Fruit fly (Drosophila melanogaster) whole organism, embryonic: ENCODE data around the gene CG43248.

ENCODE experiments used
- Bgb ChIP-seq: fragments of 200-800 bp; sonication (Bioruptor generic); IDR thresholded peaks from 2 replicates; pipeline ENCODE4 v1.3.6; 2022; ENCODE audit warnings: missing biosample characterization, missing genetic modification characterization; ENCODE audit not compliant: partially characterized antibody
- C15 ChIP-seq: fragments of 200-800 bp; sonication (Bioruptor generic); IDR thresholded peaks from 3 replicates; pipeline ENCODE4 v1.3.6; 2022; ENCODE audit warnings: missing biosample characterization, missing genetic modification characterization
- CG10979 ChIP-seq: fragments of 200-800 bp; sonication (Bioruptor generic); optimal IDR thresholded peaks from 2 replicates; lab custom pipeline; 2018; ENCODE audit warnings: missing biosample characterization, mild to moderate bottlenecking, missing genetic modification characterization, moderate library complexity
- CG11723 ChIP-seq: fragments of 200-800 bp; sonication (Bioruptor generic); optimal IDR thresholded peaks from 2 replicates; lab custom pipeline; 2017; ENCODE audit warnings: missing biosample characterization, mild to moderate bottlenecking, missing genetic modification characterization
- CG15601 ChIP-seq: fragments of 200-800 bp; sonication (Bioruptor generic); optimal IDR thresholded peaks from 3 replicates; lab custom pipeline; 2019; ENCODE audit warnings: missing biosample characterization, mild to moderate bottlenecking, missing genetic modification characterization, moderate library complexity
- CG1603 ChIP-seq: fragments of 200-800 bp; sonication (Bioruptor generic); optimal IDR thresholded peaks from 2 replicates; lab custom pipeline; 2019; ENCODE audit warnings: missing biosample characterization, mild to moderate bottlenecking, missing genetic modification characterization, moderate library complexity
- CG17359 ChIP-seq: fragments of 200-800 bp; sonication (Bioruptor generic); optimal IDR thresholded peaks from 3 replicates; lab custom pipeline; 2018; ENCODE audit warnings: missing biosample characterization, mild to moderate bottlenecking, missing genetic modification characterization, moderate library complexity
- CG17612 ChIP-seq: fragments of 200-800 bp; sonication (Bioruptor generic); IDR thresholded peaks from 2 replicates; pipeline ENCODE4 v1.3.6; 2022; ENCODE audit warnings: missing biosample characterization, missing genetic modification characterization
- CG17829 ChIP-seq: fragments of 200-800 bp; optimal IDR thresholded peaks from 2 replicates; lab custom pipeline; 2019; ENCODE audit warnings: missing biosample characterization, mild to moderate bottlenecking, missing genetic modification characterization, moderate library complexity
- CG2889 ChIP-seq: fragments of 200-800 bp; sonication (Bioruptor generic); IDR thresholded peaks from 3 replicates; pipeline ENCODE4 v1.3.6; 2022; ENCODE audit warnings: missing biosample characterization, missing genetic modification characterization
- CG32767 ChIP-seq: fragments of 200-800 bp; sonication (Bioruptor generic); IDR thresholded peaks from 2 replicates; pipeline ENCODE4 v1.3.6; 2022; ENCODE audit warnings: missing biosample characterization, missing genetic modification characterization
- CG6854 ChIP-seq: fragments of 200-800 bp; sonication (Bioruptor generic); optimal IDR thresholded peaks from 3 replicates; lab custom pipeline; 2017; ENCODE audit warnings: missing biosample characterization, mild to moderate bottlenecking, missing genetic modification characterization
- CG7839 ChIP-seq: fragments of 200-800 bp; sonication (Bioruptor generic); optimal IDR thresholded peaks from 3 replicates; lab custom pipeline; 2018; ENCODE audit warnings: missing biosample characterization, mild to moderate bottlenecking, missing genetic modification characterization, moderate library complexity
- CG7963 ChIP-seq: fragments of 200-800 bp; sonication (Bioruptor generic); IDR thresholded peaks from 3 replicates; pipeline ENCODE4 v1.3.6; 2022; ENCODE audit warnings: missing biosample characterization, missing genetic modification characterization; ENCODE audit not compliant: partially characterized antibody
- CG8924 ChIP-seq: fragments of 200-800 bp; optimal IDR thresholded peaks from 3 replicates; lab custom pipeline; 2019; ENCODE audit warnings: missing biosample characterization, mild to moderate bottlenecking, missing genetic modification characterization, moderate library complexity
- CG9437 ChIP-seq: fragments of 200-800 bp; sonication (Bioruptor generic); optimal IDR thresholded peaks from 2 replicates; lab custom pipeline; 2018; ENCODE audit warnings: missing biosample characterization, mild to moderate bottlenecking, missing genetic modification characterization
- Doc3 ChIP-seq: fragments of 200-800 bp; sonication (Bioruptor generic); IDR thresholded peaks from 3 replicates; pipeline ENCODE4 v1.3.6; 2022; ENCODE audit warnings: missing biosample characterization, missing genetic modification characterization; ENCODE audit not compliant: partially characterized antibody
- Drgx ChIP-seq: fragments of 200-800 bp; sonication (Bioruptor generic); IDR thresholded peaks from 2 replicates; pipeline ENCODE4 v1.3.6; 2022; ENCODE audit warnings: missing biosample characterization, missing genetic modification characterization
- Fer1 ChIP-seq: fragments of 200-800 bp; sonication (Bioruptor generic); optimal IDR thresholded peaks from 2 replicates; lab custom pipeline; 2017; ENCODE audit warnings: missing biosample characterization, mild to moderate bottlenecking, missing genetic modification characterization
- Gsc ChIP-seq: fragments of 200-800 bp; sonication (Bioruptor generic); IDR thresholded peaks from 2 replicates; pipeline ENCODE4 v1.3.6; 2022; ENCODE audit warnings: missing biosample characterization, missing genetic modification characterization
- HLH3B ChIP-seq: fragments of 200-800 bp; sonication (Bioruptor generic); IDR thresholded peaks from 2 replicates; pipeline ENCODE4 v1.3.6; 2022; ENCODE audit warnings: missing biosample characterization, missing genetic modification characterization
- HLH4C ChIP-seq: fragments of 200-800 bp; sonication (Bioruptor generic); IDR thresholded peaks from 3 replicates; pipeline ENCODE4 v1.3.6; 2022; ENCODE audit warnings: missing biosample characterization, missing genetic modification characterization; ENCODE audit not compliant: partially characterized antibody
- Hmr ChIP-seq: fragments of 200-800 bp; sonication (Bioruptor generic); optimal IDR thresholded peaks from 3 replicates; lab custom pipeline; 2017; ENCODE audit warnings: mild to moderate bottlenecking, missing biosample characterization, missing genetic modification reagents, missing genetic modification characterization
- Hr3 ChIP-seq: fragments of 200-800 bp; sonication (Bioruptor generic); optimal IDR thresholded peaks from 3 replicates; lab custom pipeline; 2016; ENCODE audit warnings: missing biosample characterization, missing genetic modification characterization
- MESR4 ChIP-seq: fragments of 200-800 bp; sonication (Bioruptor generic); optimal IDR thresholded peaks from 2 replicates; lab custom pipeline; 2018; ENCODE audit warnings: missing biosample characterization, mild to moderate bottlenecking, missing genetic modification characterization, moderate library complexity
- Sry-δ ChIP-seq: fragments of 200-800 bp; sonication (Bioruptor generic); optimal IDR thresholded peaks from 2 replicates; lab custom pipeline; 2016; ENCODE audit warnings: missing biosample characterization, missing genetic modification characterization
- bigmax ChIP-seq: fragments of 200-800 bp; sonication (Bioruptor generic); optimal IDR thresholded peaks from 2 replicates; lab custom pipeline; 2018; ENCODE audit warnings: missing biosample characterization, mild to moderate bottlenecking, missing genetic modification characterization
- chinmo ChIP-seq: fragments of 200-800 bp; sonication (Bioruptor generic); IDR thresholded peaks from 4 replicates; pipeline ENCODE4 v1.3.6; 2022; ENCODE audit warnings: missing biosample characterization, missing genetic modification characterization; ENCODE audit not compliant: partially characterized antibody
- fu2 ChIP-seq: fragments of 200-800 bp; sonication (Bioruptor generic); optimal IDR thresholded peaks from 2 replicates; lab custom pipeline; 2016; ENCODE audit warnings: missing biosample characterization, missing genetic modification characterization
- gce ChIP-seq: fragments of 200-800 bp; sonication (Bioruptor generic); IDR thresholded peaks from 3 replicates; pipeline ENCODE4 v1.3.6; 2022; ENCODE audit warnings: missing biosample characterization, missing genetic modification characterization
- gfzf ChIP-seq: fragments of 200-800 bp; sonication (Bioruptor generic); optimal IDR thresholded peaks from 2 replicates; lab custom pipeline; 2016; ENCODE audit warnings: missing biosample characterization, mild to moderate bottlenecking, missing genetic modification characterization, moderate library complexity
- hb ChIP-seq: fragments of 200-800 bp; sonication (Bioruptor generic); IDR thresholded peaks from 3 replicates; pipeline ENCODE4 v1.3.6; 2022; ENCODE audit warnings: missing biosample characterization, missing genetic modification characterization; ENCODE audit not compliant: partially characterized antibody
- knrl ChIP-seq: fragments of 200-800 bp; sonication (Bioruptor generic); IDR thresholded peaks from 3 replicates; pipeline ENCODE4 v1.3.6; 2022; ENCODE audit warnings: missing biosample characterization, missing genetic modification characterization; ENCODE audit not compliant: partially characterized antibody
- nerfin-2 ChIP-seq: fragments of 200-800 bp; sonication (Bioruptor generic); IDR thresholded peaks from 2 replicates; pipeline ENCODE4 v1.3.6; 2022; ENCODE audit warnings: missing biosample characterization, missing genetic modification characterization; ENCODE audit not compliant: partially characterized antibody
- onecut ChIP-seq: fragments of 200-800 bp; sonication (Bioruptor generic); IDR thresholded peaks from 2 replicates; pipeline ENCODE4 v1.3.6; 2022; ENCODE audit warnings: missing biosample characterization, missing genetic modification characterization
- pnt ChIP-seq: fragments of 200-800 bp; sonication (Bioruptor generic); optimal IDR thresholded peaks from 3 replicates; lab custom pipeline; 2016; ENCODE audit warnings: missing biosample characterization, missing genetic modification characterization
- pum ChIP-seq: fragments of 200-800 bp; sonication (Bioruptor generic); optimal IDR thresholded peaks from 2 replicates; lab custom pipeline; 2016; ENCODE audit warnings: missing biosample characterization, missing genetic modification characterization
- pzg ChIP-seq: fragments of 200-800 bp; sonication (Bioruptor generic); optimal IDR thresholded peaks from 3 replicates; lab custom pipeline; 2018; ENCODE audit warnings: missing biosample characterization, mild to moderate bottlenecking, missing genetic modification characterization, moderate library complexity
- row ChIP-seq: fragments of 200-800 bp; sonication (Bioruptor generic); IDR thresholded peaks from 3 replicates; pipeline ENCODE4 v1.3.6; 2022; ENCODE audit warnings: missing biosample characterization, missing genetic modification characterization
- sd ChIP-seq: fragments of 200-800 bp; sonication (Bioruptor generic); optimal IDR thresholded peaks from 3 replicates; lab custom pipeline; 2018; ENCODE audit warnings: missing biosample characterization, mild to moderate bottlenecking, missing genetic modification characterization, moderate library complexity
- sug ChIP-seq: fragments of 200-800 bp; optimal IDR thresholded peaks from 2 replicates; lab custom pipeline; 2019; ENCODE audit warnings: missing biosample characterization, mild to moderate bottlenecking, missing genetic modification characterization, moderate library complexity
- tio ChIP-seq: fragments of 200-800 bp; sonication (Bioruptor generic); optimal IDR thresholded peaks from 2 replicates; lab custom pipeline; 2017; ENCODE audit warnings: missing biosample characterization, missing genetic modification characterization, inconsistent platforms
- toy ChIP-seq: fragments of 200-800 bp; sonication (Bioruptor generic); IDR thresholded peaks from 2 replicates; pipeline ENCODE4 v1.3.6; 2022; ENCODE audit warnings: missing biosample characterization, missing genetic modification characterization
- zfh2 ChIP-seq: fragments of 200-800 bp; sonication (Bioruptor generic); optimal IDR thresholded peaks from 2 replicates; lab custom pipeline; 2016; ENCODE audit warnings: missing biosample characterization, missing genetic modification characterization

The CG43248 gene

DNA sequence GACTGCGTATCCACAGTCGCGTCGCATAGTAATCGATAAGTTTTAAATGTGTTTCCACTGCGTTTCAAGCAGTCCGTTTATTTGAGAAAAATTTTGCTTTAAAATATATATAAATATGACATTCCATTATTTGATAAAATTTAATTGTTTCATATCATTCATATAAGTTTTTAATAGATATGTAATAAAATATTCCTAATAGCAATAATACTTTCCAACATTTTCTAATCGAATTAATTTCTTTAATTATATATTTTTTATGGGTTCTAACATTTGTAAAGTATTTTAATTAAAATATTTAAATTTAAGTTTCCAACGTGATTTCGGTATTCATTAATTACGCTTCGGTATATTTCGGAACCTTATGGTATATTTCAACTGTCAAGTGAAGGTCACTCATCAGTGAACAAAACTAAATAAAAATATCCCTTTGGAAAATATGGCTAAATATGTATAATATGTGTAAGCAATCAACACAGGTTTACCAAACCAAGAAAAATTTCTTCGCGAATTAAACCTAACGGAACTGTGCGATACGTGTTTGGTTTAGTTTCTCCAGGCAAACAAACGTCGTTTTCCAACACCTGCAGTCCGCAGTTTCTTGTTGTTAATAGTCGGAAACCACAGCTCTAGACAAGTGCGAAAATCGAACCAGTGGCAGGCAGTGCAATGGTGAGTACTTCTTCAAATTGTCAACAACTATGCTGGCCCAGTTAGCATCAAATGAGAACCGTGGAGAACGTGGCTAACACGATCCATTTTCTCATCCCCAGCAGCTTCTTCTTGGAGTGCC is 32.0 kb upstream of the CG43248 start, which contains the start of the genes CG7739 and SCCRO (continued):
- TF ChIP-seq gfzf (GFP tag; lab: Kevin White, UChicago), result peak; percentile 66
- TF ChIP-seq C15, result no peak
- no peak for TF ChIP-seq Gsc (GFP tag; lab: Robert Waterston, UW)
- peak; percentile 56 for TF ChIP-seq CG9437 (GFP tag; lab: Kevin White, UChicago)
- TF ChIP-seq CG2889 (GFP tag; lab: Robert Waterston, UW), result peak; percentile 56; the same call in 1 of the 3 replicates
- peak; percentile 19 for TF ChIP-seq CG10979 (tag; lab: Kevin White, UChicago)
- TF ChIP-seq Hr3 (GFP tag; lab: Kevin White, UChicago), result peak; percentile 48
- TF ChIP-seq pum, result no peak
- TF ChIP-seq pzg, result peak; percentile 36
- 0 out of 2 replicates have a peak, but pooled peaks have one; percentile 27 for TF ChIP-seq CG17612
- TF ChIP-seq CG6854 (GFP tag; lab: Kevin White, UChicago), result no peak
- TF ChIP-seq Hmr, result peak; percentile 42
- TF ChIP-seq CG8924, result peak; percentile 70
- TF ChIP-seq fu2 (GFP tag; lab: Kevin White, UChicago), result peak; percentile 14
- peak; percentile 71 for TF ChIP-seq CG17829 (tag; lab: Kevin White, UChicago)
- 0 out of 2 replicates have a peak, but pooled peaks have one; percentile 27 for TF ChIP-seq toy (GFP tag; lab: Robert Waterston, UW)
- no peak for TF ChIP-seq bigmax (GFP tag; lab: Kevin White, UChicago)
- peak; percentile 17 for TF ChIP-seq sug (tag; lab: Kevin White, UChicago)
- no peak for TF ChIP-seq sd (tag; lab: Kevin White, UChicago)
- TF ChIP-seq CG32767, result peak; percentile 43; the same call in 1 of the 2 replicates
- peak; percentile 66 for TF ChIP-seq row (GFP tag; lab: Robert Waterston, UW)
- TF ChIP-seq, all 482 proteins: peak for 251

DNA sequence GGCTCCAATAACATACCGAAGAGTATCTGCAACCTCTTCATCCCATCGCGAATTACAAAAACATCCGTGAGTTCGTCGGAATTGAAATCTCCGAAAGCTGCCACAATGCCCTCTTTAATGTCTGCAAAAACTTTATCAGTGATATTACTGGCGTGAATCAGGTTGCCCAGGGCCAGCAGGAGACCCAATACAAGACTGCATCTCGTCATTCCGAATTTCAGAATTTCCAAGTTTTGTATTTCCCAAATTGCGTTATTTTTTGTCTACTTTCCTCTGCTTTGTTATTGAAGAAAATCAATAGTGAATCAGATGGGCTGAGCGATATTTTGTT is 31.4 kb upstream of the CG43248 start:
- no peak for TF ChIP-seq CG7839 (tag; lab: Kevin White, UChicago)
- peak; percentile 80 for TF ChIP-seq MESR4
- no peak for TF ChIP-seq tio (GFP tag; lab: Kevin White, UChicago)
- TF ChIP-seq CG1603, result peak; percentile 30
- no peak for TF ChIP-seq Drgx
- peak; percentile 28; the same call in 1 of the 2 replicates for TF ChIP-seq nerfin-2
- TF ChIP-seq CG15601 (tag; lab: Kevin White, UChicago), result no peak
- TF ChIP-seq gce (GFP tag; lab: Robert Waterston, UW), result 0 out of 3 replicates have a peak, but pooled peaks have one; percentile 6
- TF ChIP-seq Doc3 (GFP tag; lab: Robert Waterston, UW), result peak; percentile 27; the same call in 1 of the 3 replicates
- no peak for TF ChIP-seq HLH3B (GFP tag; lab: Robert Waterston, UW)
- TF ChIP-seq chinmo (GFP tag; lab: Robert Waterston, UW), result 0 out of 4 replicates have a peak, but pooled peaks have one; percentile 72
- peak; percentile 50; the same call in 1 of the 3 replicates for TF ChIP-seq CG7963 (GFP tag; lab: Robert Waterston, UW)
- TF ChIP-seq onecut (GFP tag; lab: Robert Waterston, UW), result peak; percentile 98
- no peak for TF ChIP-seq CG17359 (tag; lab: Kevin White, UChicago)
- 0 out of 3 replicates have a peak, but pooled peaks have one; percentile 7 for TF ChIP-seq hb (GFP tag; lab: Robert Waterston, UW)
- TF ChIP-seq HLH4C (GFP tag; lab: Robert Waterston, UW), result peak; percentile 52; the same call in 1 of the 3 replicates
- peak; percentile 43; the same call in 1 of the 3 replicates for TF ChIP-seq knrl (GFP tag; lab: Robert Waterston, UW)
- TF ChIP-seq Bgb (GFP tag; lab: Robert Waterston, UW), result peak; percentile 61
- TF ChIP-seq Sry-δ (GFP tag; lab: Kevin White, UChicago), result peak; percentile 38
- no peak for TF ChIP-seq CG11723 (GFP tag; lab: Kevin White, UChicago)
- TF ChIP-seq Fer1 (GFP tag; lab: Kevin White, UChicago), result peak; percentile 27
- TF ChIP-seq pnt (GFP tag; lab: Kevin White, UChicago), result no peak
- TF ChIP-seq zfh2 (GFP tag; lab: Kevin White, UChicago), result no peak
